Worm (Caenorhabditis elegans) whole organism, mixed stage, embryonic: ENCODE results near the gene Y4C6B.7.

ENCODE experiments used
- bed-3 ChIP-seq: fragments of 200-800 bp; sonication (Bioruptor generic); optimal IDR thresholded peaks from 3 replicates; lab custom pipeline; 2018; ENCODE audit warnings: mild to moderate bottlenecking, missing genetic modification characterization, moderate library complexity, missing compliant biosample characterization
- blmp-1 ChIP-seq: fragments of 150-350 bp; optimal IDR thresholded peaks from 2 replicates; lab custom pipeline; 2014; ENCODE audit warnings: missing biosample characterization, missing genetic modification characterization
- ceh-39 ChIP-seq: fragments of 150-350 bp; optimal IDR thresholded peaks from 2 replicates; lab custom pipeline; 2014; ENCODE audit warnings: missing biosample characterization, missing genetic modification characterization
- ceh-43 ChIP-seq: fragments of 200-800 bp; sonication (Bioruptor generic); optimal IDR thresholded peaks from 2 replicates; lab custom pipeline; 2018; ENCODE audit warnings: mild to moderate bottlenecking, missing genetic modification characterization, moderate library complexity, missing compliant biosample characterization
- ceh-83 ChIP-seq: fragments of 200-800 bp; sonication (Bioruptor generic); optimal IDR thresholded peaks from 2 replicates; lab custom pipeline; 2018; ENCODE audit warnings: mild to moderate bottlenecking, missing genetic modification characterization, missing compliant biosample characterization
- ces-1 ChIP-seq: fragments of 150-350 bp; optimal IDR thresholded peaks from 2 replicates; lab custom pipeline; 2014; ENCODE audit warnings: missing biosample characterization, missing genetic modification reagents, missing genetic modification characterization
- cnd-1 ChIP-seq: fragments of 200-800 bp; sonication (Bioruptor generic); optimal IDR thresholded peaks from 2 replicates; lab custom pipeline; 2018; ENCODE audit warnings: mild to moderate bottlenecking, missing genetic modification characterization, missing compliant biosample characterization
- elt-1 ChIP-seq: sonication (generic microtip); optimal IDR thresholded peaks from 2 replicates; lab custom pipeline; 2017; ENCODE audit warnings: missing genetic modification characterization, mild to moderate bottlenecking, missing compliant biosample characterization, antibody characterized with exemption, moderate library complexity, borderline replicate concordance; ENCODE audit not compliant: insufficient read depth
- elt-3 ChIP-seq: fragments of 150-350 bp; optimal IDR thresholded peaks from 2 replicates; lab custom pipeline; 2014; ENCODE audit warnings: missing biosample characterization, missing genetic modification characterization
- flh-1 ChIP-seq: fragments of 200-800 bp; sonication (Bioruptor generic); optimal IDR thresholded peaks from 2 replicates; lab custom pipeline; 2018; ENCODE audit warnings: mild to moderate bottlenecking, missing genetic modification characterization, moderate library complexity, missing compliant biosample characterization
- ham-2 ChIP-seq: fragments of 200-800 bp; sonication (Bioruptor generic); optimal IDR thresholded peaks from 2 replicates; lab custom pipeline; 2018; ENCODE audit warnings: mild to moderate bottlenecking, missing genetic modification characterization, missing compliant biosample characterization
- hlh-1 ChIP-seq: fragments of 150-350 bp; optimal IDR thresholded peaks from 2 replicates; lab custom pipeline; 2014; ENCODE audit warnings: missing biosample characterization, missing genetic modification reagents, missing genetic modification characterization
- lin-13 ChIP-seq: fragments of 150-350 bp; optimal IDR thresholded peaks from 2 replicates; lab custom pipeline; 2014; ENCODE audit warnings: missing biosample characterization, missing genetic modification characterization
- lin-32 ChIP-seq: fragments of 200-800 bp; sonication (Bioruptor generic); optimal IDR thresholded peaks from 2 replicates; lab custom pipeline; 2018; ENCODE audit warnings: mild to moderate bottlenecking, missing genetic modification characterization, missing compliant biosample characterization
- lsy-2 ChIP-seq: fragments of 150-350 bp; optimal IDR thresholded peaks from 2 replicates; lab custom pipeline; 2014; ENCODE audit warnings: missing biosample characterization, missing genetic modification characterization
- mab-5 ChIP-seq: fragments of 150-350 bp; optimal IDR thresholded peaks from 2 replicates; lab custom pipeline; 2014; ENCODE audit warnings: missing biosample characterization, missing genetic modification characterization
- mep-1 ChIP-seq: fragments of 150-350 bp; optimal IDR thresholded peaks from 2 replicates; lab custom pipeline; 2017; ENCODE audit warnings: missing biosample characterization, missing genetic modification reagents, missing genetic modification characterization, inconsistent platforms
- mls-2 ChIP-seq: sonication (generic microtip); optimal IDR thresholded peaks from 2 replicates; lab custom pipeline; 2016; ENCODE audit warnings: mild to moderate bottlenecking, missing genetic modification characterization, moderate library complexity, missing compliant biosample characterization
- nhr-12 ChIP-seq: fragments of 150-350 bp; optimal IDR thresholded peaks from 2 replicates; lab custom pipeline; 2014; ENCODE audit warnings: missing biosample characterization, missing genetic modification characterization
- nhr-2 ChIP-seq: fragments of 150-350 bp; optimal IDR thresholded peaks from 2 replicates; lab custom pipeline; 2014; ENCODE audit warnings: missing biosample characterization, missing genetic modification characterization
- nhr-237 ChIP-seq: fragments of 150-350 bp; optimal IDR thresholded peaks from 2 replicates; lab custom pipeline; 2014; ENCODE audit warnings: missing biosample characterization, missing genetic modification characterization
- nhr-28 ChIP-seq: fragments of 150-350 bp; optimal IDR thresholded peaks from 2 replicates; lab custom pipeline; 2014; ENCODE audit warnings: missing biosample characterization, missing genetic modification characterization
- nhr-76 ChIP-seq: sonication (generic microtip); optimal IDR thresholded peaks from 2 replicates; lab custom pipeline; 2017; ENCODE audit warnings: missing biosample characterization, missing genetic modification characterization
- pha-4 ChIP-seq: fragments of 150-350 bp; optimal IDR thresholded peaks from 2 replicates; lab custom pipeline; 2018; ENCODE audit warnings: missing biosample characterization, missing genetic modification reagents, missing genetic modification characterization
- sem-2 ChIP-seq: fragments of 200-800 bp; sonication (Bioruptor generic); optimal IDR thresholded peaks from 2 replicates; lab custom pipeline; 2018; ENCODE audit warnings: mild to moderate bottlenecking, missing genetic modification characterization, missing compliant biosample characterization
- snpc-4 ChIP-seq: fragments of 150-350 bp; optimal IDR thresholded peaks from 2 replicates; lab custom pipeline; 2014; ENCODE audit warnings: missing biosample characterization, missing genetic modification characterization
- sptf-1 ChIP-seq: sonication (generic microtip); optimal IDR thresholded peaks from 2 replicates; lab custom pipeline; 2017; ENCODE audit warnings: mild to moderate bottlenecking, missing genetic modification characterization, moderate library complexity, missing compliant biosample characterization
- tbx-8 ChIP-seq: fragments of 200-800 bp; sonication (Bioruptor generic); optimal IDR thresholded peaks from 2 replicates; lab custom pipeline; 2018; ENCODE audit warnings: mild to moderate bottlenecking, missing genetic modification characterization, moderate library complexity, missing compliant biosample characterization
- unc-120 ChIP-seq: sonication (generic microtip); optimal IDR thresholded peaks from 2 replicates; lab custom pipeline; 2017; ENCODE audit warnings: missing genetic modification characterization, missing compliant biosample characterization; ENCODE audit not compliant: poor library complexity, severe bottlenecking
- unc-39 ChIP-seq: fragments of 150-350 bp; optimal IDR thresholded peaks from 2 replicates; lab custom pipeline; 2014; ENCODE audit warnings: missing biosample characterization, missing genetic modification characterization
- unc-62 ChIP-seq: fragments of 150-350 bp; optimal IDR thresholded peaks from 2 replicates; lab custom pipeline; 2014; ENCODE audit warnings: missing biosample characterization, missing genetic modification reagents, missing genetic modification characterization
- zip-8 ChIP-seq: fragments of 150-350 bp; optimal IDR thresholded peaks from 2 replicates; lab custom pipeline; 2014; ENCODE audit warnings: missing biosample characterization, missing genetic modification characterization

Gene Y4C6B.7

DNA sequence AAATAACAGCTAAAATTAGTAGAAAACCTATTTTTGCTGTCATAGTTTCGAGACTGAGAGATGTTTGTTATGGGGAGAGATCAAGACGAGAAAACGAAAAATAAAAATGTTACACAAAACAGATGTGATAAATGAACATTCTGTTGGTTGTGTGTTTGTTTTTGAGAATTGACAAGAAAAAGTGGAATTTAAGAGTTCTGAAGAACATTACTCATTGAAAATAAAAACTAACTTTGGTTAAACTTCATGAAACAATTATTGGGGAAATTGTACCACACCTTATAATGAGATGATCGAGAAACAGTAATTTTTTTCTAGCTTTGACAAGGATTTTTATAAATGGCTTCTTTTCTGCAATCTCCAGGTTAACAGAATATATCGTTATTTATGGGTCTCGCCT, at the start of gene Y4C6B.7:
Y4C6B.7 (minus strand) TSS at position 101 of the 400 bp plus-strand sequence.
- no peak for TF ChIP-seq lsy-2 (tag; lab: Kevin White, UChicago)
- no peak for TF ChIP-seq snpc-4 (tag; lab: Kevin White, UChicago)
- no peak for TF ChIP-seq flh-1 (GFP tag; lab: Kevin White, UChicago)
- TF ChIP-seq nhr-12 (tag; lab: Kevin White, UChicago) = no peak
- TF ChIP-seq zip-8 = no peak
- TF ChIP-seq unc-62 (GFP tag; lab: Kevin White, UChicago) = no peak
- no peak for TF ChIP-seq mls-2 (tag; lab: Kevin White, UChicago)
- TF ChIP-seq nhr-76 (tag; lab: Kevin White, UChicago) = no peak
- TF ChIP-seq bed-3 (GFP tag; lab: Kevin White, UChicago) = no peak
- no peak for TF ChIP-seq blmp-1 (tag; lab: Kevin White, UChicago)
- no peak for TF ChIP-seq ceh-83 (GFP tag; lab: Kevin White, UChicago)

DNA sequence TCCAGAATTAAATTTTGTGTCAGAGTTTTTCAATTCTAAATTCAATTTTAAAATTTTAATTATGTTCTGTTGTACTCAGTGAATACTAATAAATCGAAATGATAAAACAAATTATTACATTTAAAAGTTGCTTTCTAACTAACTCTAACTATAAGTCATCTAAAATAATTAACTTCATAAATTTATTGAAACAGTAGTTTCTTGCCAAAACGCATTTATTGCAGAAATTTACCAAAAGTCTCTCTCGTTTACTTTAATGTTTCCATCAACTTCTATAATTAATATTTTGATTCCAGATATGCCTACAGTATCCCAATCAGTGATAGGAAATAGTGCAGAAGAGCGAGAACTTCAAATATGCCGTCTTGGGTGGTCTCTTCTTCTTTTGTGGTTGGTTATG, 47.3 kb upstream of the Y4C6B.7 start, which contains the start of gene ZK616.1:
ZK616.1 (plus strand) TSS at position 301 of the 400 bp plus-strand sequence.
- TF ChIP-seq ceh-83 (GFP tag; lab: Kevin White, UChicago) (no peak), lin-13 (tag; lab: Kevin White, UChicago) (no peak), unc-120 (tag; lab: Kevin White, UChicago) (no peak), tbx-8 (GFP tag; lab: Kevin White, UChicago) (no peak), hlh-1 (tag; lab: Kevin White, UChicago) (no peak), zip-8 (no peak), sptf-1 (tag; lab: Kevin White, UChicago) (no peak), sem-2 (no peak), ceh-43 (GFP tag; lab: Kevin White, UChicago) (no peak), nhr-2 (tag; lab: Kevin White, UChicago) (no peak), lin-32 (GFP tag; lab: Kevin White, UChicago) (no peak), mab-5 (no peak), elt-3 (tag; lab: Kevin White, UChicago) (no peak), ces-1 (GFP tag; lab: Kevin White, UChicago) (no peak), nhr-28 (tag; lab: Kevin White, UChicago) (no peak), unc-62 (GFP tag; lab: Kevin White, UChicago) (no peak), mep-1 (tag; lab: Kevin White, UChicago) (no peak), elt-1 (tag; lab: Kevin White, UChicago) (no peak), blmp-1 (tag; lab: Kevin White, UChicago) (no peak)

DNA sequence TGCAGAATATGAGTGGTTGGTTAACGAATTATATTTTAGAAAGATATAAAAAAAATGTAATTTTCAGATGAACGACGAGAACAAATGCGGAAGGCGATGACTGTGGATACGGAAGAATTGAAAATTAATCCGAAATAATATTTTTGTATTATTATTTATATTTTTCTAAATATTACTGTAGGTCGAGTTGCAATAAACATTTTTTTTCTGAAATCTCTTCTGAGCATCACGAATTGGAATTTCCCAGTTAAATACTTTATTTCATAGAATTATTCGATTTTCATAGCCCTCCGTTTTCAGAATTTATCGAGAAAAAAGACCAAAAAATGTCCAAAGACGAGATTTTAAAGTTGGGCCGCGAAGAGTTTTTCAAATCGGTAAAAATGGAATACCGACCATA, 44.3 kb upstream of the Y4C6B.7 start, which contains the start of gene ZK616.2:
ZK616.2 (plus strand) TSS at position 301 of the 400 bp plus-strand sequence.
- TF ChIP-seq sem-2 = no peak
- no peak for TF ChIP-seq ces-1 (GFP tag; lab: Kevin White, UChicago)
- TF ChIP-seq unc-39 (tag; lab: Kevin White, UChicago) = no peak
- TF ChIP-seq nhr-237 (tag; lab: Kevin White, UChicago) = no peak
- no peak for TF ChIP-seq unc-62 (GFP tag; lab: Kevin White, UChicago)

DNA sequence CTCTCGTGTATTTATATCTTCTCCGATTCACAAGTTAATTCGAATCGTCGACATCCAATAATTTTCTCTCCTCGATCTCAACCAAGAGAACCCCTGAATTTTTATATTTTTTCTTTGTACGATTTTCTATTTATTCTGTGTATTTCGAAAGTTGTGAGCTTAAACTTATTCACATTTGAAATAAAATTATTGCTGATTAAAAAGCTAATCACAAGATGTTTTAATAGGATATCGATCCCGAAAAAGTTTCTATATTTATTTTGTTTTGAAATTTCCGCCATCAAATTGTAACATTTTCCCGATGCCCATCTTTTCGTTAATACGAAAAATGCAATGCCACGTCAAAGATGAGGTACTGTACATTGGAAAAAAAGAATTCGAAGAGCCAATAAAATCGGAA, 43.5 kb upstream of the Y4C6B.7 start, which contains the start of gene ZK616.3:
ZK616.3 (plus strand) TSS at position 301 of the 400 bp plus-strand sequence.
- TF ChIP-seq ceh-39 (tag; lab: Kevin White, UChicago) (no peak), sptf-1 (tag; lab: Kevin White, UChicago) (no peak), hlh-1 (tag; lab: Kevin White, UChicago) (no peak), zip-8 (no peak), bed-3 (GFP tag; lab: Kevin White, UChicago) (no peak), elt-3 (tag; lab: Kevin White, UChicago) (no peak)

DNA sequence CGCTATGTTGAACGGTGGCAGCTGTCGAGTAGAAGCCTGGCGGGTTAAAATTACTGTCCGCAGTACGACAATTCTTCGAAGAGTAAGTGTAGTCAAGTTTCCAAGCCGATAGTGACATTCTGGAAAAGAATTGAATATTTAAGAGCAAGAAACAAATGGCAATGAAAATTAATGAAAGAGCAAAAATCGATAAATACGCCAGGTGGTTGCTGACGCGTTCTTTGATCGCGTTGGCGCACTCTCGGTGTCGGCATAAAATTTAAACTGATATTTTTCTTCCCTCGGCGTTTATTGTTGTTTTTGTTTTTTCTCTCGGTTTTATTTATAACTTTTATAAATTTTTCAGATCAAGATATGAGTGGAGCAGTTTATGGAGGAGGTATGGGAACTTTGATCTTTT, 41.4 kb upstream of the Y4C6B.7 start, which contains the start of the genes perm-3 and swsn-6:
perm-3 (minus strand) TSS at position 118 of the 400 bp plus-strand sequence.
swsn-6 (plus strand) TSS at position 347 of the 400 bp plus-strand sequence.
- TF ChIP-seq pha-4 (tag; lab: Kevin White, UChicago) (peak; percentile 58), blmp-1 (tag; lab: Kevin White, UChicago) (no peak), lsy-2 (tag; lab: Kevin White, UChicago) (peak; percentile 65), ham-2 (GFP tag; lab: Kevin White, UChicago) (no peak), elt-1 (tag; lab: Kevin White, UChicago) (no peak), ceh-39 (tag; lab: Kevin White, UChicago) (peak; percentile 49), lin-13 (tag; lab: Kevin White, UChicago) (peak; percentile 88), hlh-1 (tag; lab: Kevin White, UChicago) (peak; percentile 28), mep-1 (tag; lab: Kevin White, UChicago) (peak; percentile 39), ces-1 (GFP tag; lab: Kevin White, UChicago) (peak; percentile 60), nhr-237 (tag; lab: Kevin White, UChicago) (no peak), cnd-1 (tag; lab: Kevin White, UChicago) (peak; percentile 14)
